Worm (Caenorhabditis elegans) whole organism, late embryonic: ENCODE data around the gene ckb-1.

Experiments used
- ceh-2 ChIP-seq: sonication (generic microtip); optimal IDR thresholded peaks from 2 replicates; lab custom pipeline; 2016; ENCODE audit warnings: missing genotype, missing genetic modification characterization, missing compliant biosample characterization
- dmd-4 ChIP-seq: sonication (generic microtip); optimal IDR thresholded peaks from 2 replicates; lab custom pipeline; 2016; ENCODE audit warnings: borderline replicate concordance, missing genetic modification characterization, missing compliant biosample characterization
- eyg-1 ChIP-seq: sonication (generic microtip); optimal IDR thresholded peaks from 2 replicates; lab custom pipeline; 2016; ENCODE audit warnings: missing genotype, missing genetic modification characterization, missing compliant biosample characterization

The ckb-1 gene

DNA sequence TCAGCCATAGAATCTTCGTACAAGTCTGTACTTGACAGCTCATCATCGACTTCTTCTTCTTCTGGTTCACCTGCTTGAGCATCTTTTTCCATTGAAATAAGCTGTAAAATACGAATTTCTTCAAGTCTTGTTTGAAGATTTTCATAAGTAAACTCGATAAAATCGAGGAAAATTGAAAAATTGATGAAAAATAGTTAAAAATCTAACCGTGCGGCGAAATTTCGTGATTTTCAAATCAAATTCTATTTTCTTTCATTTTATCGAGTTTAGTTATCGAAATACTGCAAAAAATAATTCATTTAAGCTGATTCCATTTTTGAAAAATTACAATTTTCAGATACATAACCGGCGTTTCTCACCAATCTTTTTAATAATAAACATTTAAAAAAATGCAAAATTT lies 50.1 kb downstream of the ckb-1 start, which contains the start of gene R07E5.11:
R07E5.11 (minus strand) TSS at position 101 of the 400 bp plus-strand sequence.
- no peak for TF ChIP-seq eyg-1 (tag; lab: Kevin White, UChicago)
- no peak for TF ChIP-seq ceh-2
- TF ChIP-seq dmd-4 (tag; lab: Kevin White, UChicago): no peak
- TF ChIP-seq, all 69 proteins: peak for 0
